Worm (Caenorhabditis elegans): Measurements from ENCODE around the gene tub-1.

The tub-1 gene

DNA sequence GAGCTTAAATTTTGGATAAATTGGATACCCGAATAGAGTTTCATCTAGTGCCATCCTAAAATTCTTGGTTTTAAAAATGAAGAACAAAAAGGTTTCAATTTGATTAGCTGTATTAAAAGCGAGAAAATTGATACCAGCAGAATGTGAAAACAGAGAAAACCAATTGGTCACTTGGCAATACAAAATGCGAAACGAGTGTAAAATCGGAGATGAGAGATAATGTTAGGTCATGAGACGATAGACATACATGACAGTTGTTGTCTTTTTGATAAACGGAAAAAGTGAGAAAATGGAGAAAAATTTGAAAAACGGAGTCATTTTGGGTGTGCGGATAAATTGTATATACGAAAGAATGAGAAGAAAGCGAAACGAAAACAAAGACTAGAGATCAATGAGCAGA is 51.7 kb downstream of the tub-1 start, which contains the start of gene sfxn-5:
Gene sfxn-5, minus strand, starts transcription at position 55 of the 400 bp plus-strand sequence.
- no peak for TF ChIP-seq ceh-48 (tag; optimal IDR thresholded peaks at IDR 0.05)
- peak; percentile 35 for TF ChIP-seq unc-55 (GFP tag; optimal IDR thresholded peaks at IDR 0.05)
- TF ChIP-seq madf-2 (tag; optimal IDR thresholded peaks at IDR 0.05): no peak
- no peak for TF ChIP-seq pat-9 (tag; optimal IDR thresholded peaks at IDR 0.05)
- TF ChIP-seq tbx-2 (tag; optimal IDR thresholded peaks at IDR 0.05): no peak
- no peak for TF ChIP-seq hlh-13 (GFP tag; optimal IDR thresholded peaks at IDR 0.05)
- TF ChIP-seq ref-2 (tag; optimal IDR thresholded peaks at IDR 0.05): no peak
- no peak for TF ChIP-seq npax-4 (tag; optimal IDR thresholded peaks at IDR 0.05)
- TF ChIP-seq gmeb-2 (tag; optimal IDR thresholded peaks at IDR 0.05): no peak
- TF ChIP-seq K09A11.1 (tag; optimal IDR thresholded peaks at IDR 0.05; ENCODE audit: insufficient read depth): no peak
- TF ChIP-seq zip-5 (tag; optimal IDR thresholded peaks at IDR 0.05): no peak
- peak; percentile 50 for TF ChIP-seq ceh-18 (tag; optimal IDR thresholded peaks at IDR 0.05)
- TF ChIP-seq pqm-1 (tag; optimal IDR thresholded peaks at IDR 0.05): no peak
- TF ChIP-seq ceh-6 (GFP tag; optimal IDR thresholded peaks at IDR 0.05): no peak
- no peak for TF ChIP-seq ceh-34 (tag; optimal IDR thresholded peaks at IDR 0.05)
- no peak for TF ChIP-seq dmd-4 (tag; optimal IDR thresholded peaks at IDR 0.05; ENCODE audit: borderline replicate concordance)

Data from whole organism, late embryonic.